Worm (Caenorhabditis elegans): ENCODE measurements around the gene srd-39.
A peak's percentile ranks its signal among the peaks of the same experiment; 100 is the strongest.

Gene srd-39

ce11 chrX:13333835-13334234 is 33.4 kb upstream of the srd-39 start, which contains the start of gene F46G10.4:
Gene F46G10.4, plus strand, starts transcription at chrX:13334046.
- TF ChIP-seq dmd-6 (GFP tag; IDR thresholded peaks at IDR 0.05): peak; percentile 79
- TF ChIP-seq lir-3 (tag; optimal IDR thresholded peaks at IDR 0.05): no peak
- TF ChIP-seq ctbp-1 (GFP tag; IDR thresholded peaks at IDR 0.05): no peak
- peak; percentile 50 for TF ChIP-seq dve-1 (tag; optimal IDR thresholded peaks at IDR 0.05; ENCODE audit: insufficient read depth)
- TF ChIP-seq nhr-76 (tag; optimal IDR thresholded peaks at IDR 0.05): no peak
- no peak for TF ChIP-seq daf-16 (GFP tag; optimal IDR thresholded peaks at IDR 0.05)
- peak; percentile 81 for TF ChIP-seq daf-16 (tag; optimal IDR thresholded peaks at IDR 0.05)
- TF ChIP-seq nhr-28 (tag; optimal IDR thresholded peaks at IDR 0.05): peak; percentile 55
- no peak for TF ChIP-seq egl-43 (GFP tag; IDR thresholded peaks at IDR 0.05)
- TF ChIP-seq mxl-3 (GFP tag; optimal IDR thresholded peaks at IDR 0.05): peak; percentile 8
- TF ChIP-seq ceh-82 (tag; optimal IDR thresholded peaks at IDR 0.05): no peak
- TF ChIP-seq jun-1 (tag; optimal IDR thresholded peaks at IDR 0.05): no peak
- 0 out of 2 replicates have a peak, but pooled peaks have one; percentile 23 for TF ChIP-seq php-3 (GFP tag; IDR thresholded peaks at IDR 0.05)
- peak; percentile 79 for TF ChIP-seq hlh-11 (tag; optimal IDR thresholded peaks at IDR 0.05)
- no peak for TF ChIP-seq madf-9 (GFP tag; conservative IDR thresholded peaks at IDR 0.05)
- TF ChIP-seq mdl-1 (tag; optimal IDR thresholded peaks at IDR 0.05): peak in 1 of 2 experiments; percentile 41
- TF ChIP-seq pqm-1 (tag; optimal IDR thresholded peaks at IDR 0.05): peak; percentile 90
- peak; percentile 3 for TF ChIP-seq hlh-30 (tag; optimal IDR thresholded peaks at IDR 0.05; ENCODE audit: insufficient read depth)
- TF ChIP-seq F10B5.3 (tag; optimal IDR thresholded peaks at IDR 0.05): no peak
- TF ChIP-seq nhr-77 (tag; optimal IDR thresholded peaks at IDR 0.05): peak; percentile 61
- TF ChIP-seq tra-1 (GFP tag; IDR thresholded peaks at IDR 0.05): 0 out of 2 replicates have a peak, but pooled peaks have one; percentile 29

- TF ChIP-seq aha-1 (tag) (peak; percentile 40), hlh-11 (tag; optimal IDR thresholded peaks at IDR 0.05) (no peak)
Observed at ce11 chrX:13331386-13331785, 31.0 kb upstream of the srd-39 start, which contains the start of gene sir-2.3. Gene sir-2.3, plus strand, starts transcription at chrX:13331686.

- TF ChIP-seq dmd-9 (GFP tag; IDR thresholded peaks at IDR 0.05) (no peak), snpc-4 (tag; optimal IDR thresholded peaks at IDR 0.05) (no peak), ztf-11 (tag; optimal IDR thresholded peaks at IDR 0.05) (no peak), lir-3 (tag; optimal IDR thresholded peaks at IDR 0.05) (no peak), ctbp-1 (GFP tag; IDR thresholded peaks at IDR 0.05) (0 out of 2 replicates have a peak, but pooled peaks have one; percentile 19), nhr-111 (GFP tag; optimal IDR thresholded peaks at IDR 0.05) (no peak), daf-16 (GFP tag; optimal IDR thresholded peaks at IDR 0.05) (no peak), daf-16 (tag; optimal IDR thresholded peaks at IDR 0.05) (peak; percentile 30), dve-1 (tag; optimal IDR thresholded peaks at IDR 0.05; ENCODE audit: insufficient read depth) (peak; percentile 80), aha-1 (tag) (peak; percentile 49), arid-1 (GFP tag; conservative IDR thresholded peaks at IDR 0.05) (no peak), zag-1 (tag; optimal IDR thresholded peaks at IDR 0.05) (no peak), ama-1 (optimal IDR thresholded peaks at IDR 0.05) (no peak), Y48G9A.11 (GFP tag; IDR thresholded peaks at IDR 0.05) (no peak), nhr-10 (tag; optimal IDR thresholded peaks at IDR 0.05) (peak; percentile 46), sdz-12 (GFP tag; optimal IDR thresholded peaks at IDR 0.05) (no peak), egl-43 (GFP tag; IDR thresholded peaks at IDR 0.05) (no peak), lim-7 (GFP tag; IDR thresholded peaks at IDR 0.05) (no peak), hlh-11 (tag; optimal IDR thresholded peaks at IDR 0.05) (peak; percentile 92), attf-4 (tag; optimal IDR thresholded peaks at IDR 0.05) (no peak), lin-38 (GFP tag; IDR thresholded peaks at IDR 0.05) (peak; percentile 81), nhr-48 (tag; optimal IDR thresholded peaks at IDR 0.05) (peak; percentile 60), dmd-8 (GFP tag; IDR thresholded peaks at IDR 0.05) (no peak), hmg-1.1 (GFP tag; IDR thresholded peaks at IDR 0.05) (peak; percentile 39; the same call in 1 of the 2 replicates), hif-1 (tag; optimal IDR thresholded peaks at IDR 0.05) (peak in 1 of 2 experiments; percentile 65), lsy-2 (tag; optimal IDR thresholded peaks at IDR 0.05) (peak in 1 of 2 experiments; percentile 74), skn-1 (tag; optimal IDR thresholded peaks at IDR 0.05) (no peak), Y105C5A.15 (GFP tag; IDR thresholded peaks at IDR 0.05) (no peak), ZK337.2 (GFP tag; IDR thresholded peaks at IDR 0.05) (no peak), snpc-1.2 (GFP tag; IDR thresholded peaks at IDR 0.05) (no peak), lin-13 (GFP tag; optimal IDR thresholded peaks at IDR 0.05) (peak; percentile 58), zip-2 (tag; optimal IDR thresholded peaks at IDR 0.05) (no peak), ZK546.5 (tag; optimal IDR thresholded peaks at IDR 0.05) (no peak), saeg-2 (GFP tag; IDR thresholded peaks at IDR 0.05) (no peak)
Observed at ce11 chrX:13328868-13329267, 28.5 kb upstream of the srd-39 start.

All from whole organism, L4 larva.